Fruit fly (Drosophila melanogaster) S2 (cell line): ENCODE data around the gene CG13308.

ENCODE experiments used
- CG8478 ChIP-seq: fragments of >200 bp; optimal IDR thresholded peaks from 2 replicates; lab custom pipeline; 2018
- CTCF ChIP-seq, 2 experiments: fragments of >200 bp; optimal IDR thresholded peaks; 2 replicates each; lab custom pipeline; 2018

DNA sequence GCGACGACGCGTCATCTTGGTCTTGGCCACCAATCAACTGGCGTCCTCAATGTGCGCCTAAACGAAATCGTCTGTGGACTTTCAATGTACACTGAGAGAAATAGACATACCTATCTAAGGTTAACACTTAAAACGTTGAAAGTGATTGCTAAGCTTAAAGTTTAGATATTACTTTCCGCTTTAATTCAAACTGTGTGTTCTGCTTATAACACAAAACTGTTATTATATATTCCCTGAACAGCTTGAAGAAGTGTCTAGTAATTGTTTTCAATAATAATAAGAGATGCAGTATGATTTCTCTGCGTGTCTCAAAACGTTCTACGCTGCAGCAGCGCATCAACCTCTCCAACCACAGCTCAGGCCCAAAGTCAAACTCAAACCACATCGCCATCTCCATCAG is 26.4 kb upstream of the CG13308 start:
- no peak for TF ChIP-seq CTCF (optimal IDR thresholded peaks at IDR 0.05; lab: Kevin White, UChicago)
- TF ChIP-seq CG8478 (lab: Kevin White, UChicago): no peak
